Worm (Caenorhabditis elegans) whole organism, early embryonic: Measurements from ENCODE around the gene gst-23.

ENCODE experiments used
- B0310.2 ChIP-seq: sonication (generic microtip); optimal IDR thresholded peaks from 2 replicates; lab custom pipeline; 2016; ENCODE audit warnings: mild to moderate bottlenecking, missing genetic modification characterization, missing compliant biosample characterization
- F13C5.2 ChIP-seq: sonication (generic microtip); optimal IDR thresholded peaks from 2 replicates; lab custom pipeline; 2017; ENCODE audit warnings: mild to moderate bottlenecking, missing genetic modification characterization, inconsistent platforms, missing compliant biosample characterization
- aly-1 ChIP-seq: sonication (generic microtip); optimal IDR thresholded peaks from 2 replicates; lab custom pipeline; 2016; ENCODE audit warnings: missing genetic modification characterization, missing compliant biosample characterization
- ama-1 ChIP-seq: fragments of 150-350 bp; optimal IDR thresholded peaks from 2 replicates; lab custom pipeline; 2014
- ceh-13 ChIP-seq: fragments of 200-800 bp; sonication (Bioruptor generic); optimal IDR thresholded peaks from 2 replicates; lab custom pipeline; 2018; ENCODE audit warnings: mild to moderate bottlenecking, missing genetic modification characterization, missing compliant biosample characterization
- ceh-36 ChIP-seq: sonication (generic microtip); optimal IDR thresholded peaks from 2 replicates; lab custom pipeline; 2016; ENCODE audit warnings: missing genetic modification characterization, inconsistent platforms, missing compliant biosample characterization
- ets-7 ChIP-seq: sonication (generic microtip); optimal IDR thresholded peaks from 2 replicates; lab custom pipeline; 2016; ENCODE audit warnings: missing genotype, missing genetic modification characterization, missing compliant biosample characterization
- flt-1 ChIP-seq: fragments of 200-800 bp; sonication (Bioruptor generic); IDR thresholded peaks from 2 replicates; pipeline ENCODE4 v1.3.6; 2022; ENCODE audit warnings: missing genetic modification characterization, missing compliant biosample characterization
- hmbx-1 ChIP-seq: sonication (generic microtip); optimal IDR thresholded peaks from 2 replicates; lab custom pipeline; 2016; ENCODE audit warnings: mild to moderate bottlenecking, missing genetic modification characterization, missing compliant biosample characterization
- hmg-4 ChIP-seq: fragments of 200-800 bp; sonication (Bioruptor generic); optimal IDR thresholded peaks from 2 replicates; lab custom pipeline; 2018; ENCODE audit warnings: mild to moderate bottlenecking, missing genetic modification characterization, missing compliant biosample characterization
- hnd-1 ChIP-seq: sonication (generic microtip); optimal IDR thresholded peaks from 2 replicates; lab custom pipeline; 2016; ENCODE audit warnings: missing genetic modification characterization, missing compliant biosample characterization
- pes-1 ChIP-seq: fragments of 200-800 bp; sonication (Bioruptor generic); IDR thresholded peaks from 2 replicates; pipeline ENCODE4 v1.3.6; 2022; ENCODE audit warnings: missing genetic modification reagents, missing genetic modification characterization, missing compliant biosample characterization
- scrt-1 ChIP-seq: fragments of 200-800 bp; sonication (Bioruptor generic); IDR thresholded peaks from 2 replicates; pipeline ENCODE4 v1.3.6; 2022; ENCODE audit warnings: missing genetic modification characterization, missing compliant biosample characterization
- sea-1 ChIP-seq: fragments of 200-800 bp; sonication (Bioruptor generic); conservative IDR thresholded peaks from 2 replicates; pipeline ENCODE4 v1.3.6; 2022; ENCODE audit warnings: missing genetic modification characterization, missing compliant biosample characterization
- tbx-11 ChIP-seq: fragments of 200-800 bp; sonication (Bioruptor generic); IDR thresholded peaks from 2 replicates; pipeline ENCODE4 v1.3.6; 2022; ENCODE audit warnings: missing genetic modification characterization, missing compliant biosample characterization
- tbx-37 ChIP-seq: fragments of 200-800 bp; sonication (Bioruptor generic); conservative IDR thresholded peaks from 2 replicates; pipeline ENCODE4 v1.3.6; 2022; ENCODE audit warnings: missing genetic modification reagents, missing genetic modification characterization, missing compliant biosample characterization
- tra-4 ChIP-seq: sonication (generic microtip); optimal IDR thresholded peaks from 2 replicates; lab custom pipeline; 2017; ENCODE audit warnings: missing genetic modification characterization, missing compliant biosample characterization

Gene gst-23

DNA sequence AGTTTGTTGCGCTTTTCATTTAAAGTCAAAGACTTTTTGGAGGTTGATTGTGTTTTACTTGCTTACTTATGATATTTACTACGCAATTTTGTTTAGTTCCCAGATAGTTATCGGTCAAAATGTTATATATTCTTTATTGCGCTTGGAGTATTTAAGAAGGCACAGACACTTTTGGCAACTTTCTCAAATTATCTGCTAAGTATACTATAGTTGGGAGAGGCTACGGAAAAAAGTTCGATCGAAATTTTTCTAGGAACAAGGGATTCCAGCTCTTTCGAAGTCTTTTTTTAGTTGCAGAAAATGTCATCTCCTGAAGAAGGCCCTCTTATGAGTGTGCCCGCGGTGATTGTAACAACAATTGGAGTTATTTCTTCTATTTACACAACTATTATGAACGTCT lies 17.0 kb downstream of the gst-23 start, which contains the start of gene srbc-5:
Gene srbc-5, plus strand, starts transcription at position 301 of the 400 bp plus-strand sequence.
- TF ChIP-seq tbx-11 (GFP tag; lab: Robert Waterston, UW) (no peak), hnd-1 (tag; lab: Kevin White, UChicago) (no peak), sea-1 (no peak), ama-1 (no peak), pes-1 (GFP tag; lab: Robert Waterston, UW) (no peak), flt-1 (GFP tag; lab: Robert Waterston, UW) (no peak), B0310.2 (no peak), aly-1 (tag; lab: Kevin White, UChicago) (no peak), ets-7 (tag; lab: Kevin White, UChicago) (no peak), hmbx-1 (tag; lab: Kevin White, UChicago) (no peak), ceh-36 (tag; lab: Kevin White, UChicago) (no peak)

DNA sequence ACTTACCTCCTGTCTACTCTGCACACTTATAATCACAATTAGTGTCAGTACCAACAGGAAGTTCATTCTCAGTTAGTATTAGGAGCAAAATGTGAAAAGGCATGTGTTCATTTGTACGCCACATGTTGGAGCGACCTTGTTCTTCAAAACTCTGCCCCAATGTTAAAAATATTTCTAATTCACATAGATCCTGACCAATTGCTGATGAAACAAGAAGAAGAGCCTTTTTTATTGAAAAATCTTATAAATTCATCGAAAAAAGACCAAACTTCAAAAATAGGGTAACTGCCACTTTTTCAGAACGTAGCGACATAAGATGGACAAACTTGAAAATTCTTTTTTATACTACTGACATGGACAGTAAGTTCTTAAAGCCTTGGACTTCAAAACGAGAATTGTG lies 23.1 kb downstream of the gst-23 start, which contains the start of gene T28A11.17:
Gene T28A11.17, minus strand, starts transcription at position 101 of the 400 bp plus-strand sequence.
- no peak for TF ChIP-seq aly-1 (tag; lab: Kevin White, UChicago)
- TF ChIP-seq scrt-1 = no peak
- TF ChIP-seq flt-1 (GFP tag; lab: Robert Waterston, UW) = no peak
- TF ChIP-seq sea-1 = no peak
- no peak for TF ChIP-seq tbx-11 (GFP tag; lab: Robert Waterston, UW)
- no peak for TF ChIP-seq ceh-13 (GFP tag; lab: Kevin White, UChicago)
- no peak for TF ChIP-seq ama-1
- TF ChIP-seq tra-4 (tag; lab: Kevin White, UChicago) = no peak
- TF ChIP-seq ceh-36 (tag; lab: Kevin White, UChicago) = no peak

DNA sequence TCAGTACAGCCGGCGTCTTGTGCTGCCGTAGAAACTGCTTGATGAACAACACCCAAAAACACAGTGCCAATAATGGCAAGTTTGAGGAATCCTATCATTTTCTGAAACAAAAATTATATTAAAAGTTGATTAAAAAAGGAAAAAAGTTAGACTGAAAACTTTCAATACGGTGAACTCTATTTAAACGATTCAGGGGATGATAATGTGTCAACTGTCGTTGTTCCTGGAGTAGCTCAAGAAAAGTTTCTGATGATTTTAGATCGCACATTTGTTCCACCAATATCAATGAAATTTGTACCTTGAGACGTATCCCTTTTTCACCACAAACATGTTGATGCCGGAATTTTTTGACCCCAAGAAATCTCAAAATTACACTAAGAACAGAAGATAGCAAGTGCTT lies 24.9 kb downstream of the gst-23 start, which contains the start of gene T28A11.18:
Gene T28A11.18, minus strand, starts transcription at position 101 of the 400 bp plus-strand sequence.
- TF ChIP-seq ama-1 = no peak
- TF ChIP-seq hmbx-1 (tag; lab: Kevin White, UChicago) = no peak
- no peak for TF ChIP-seq tbx-11 (GFP tag; lab: Robert Waterston, UW)
- TF ChIP-seq tbx-37 (GFP tag; lab: Robert Waterston, UW) = no peak
- no peak for TF ChIP-seq ets-7 (tag; lab: Kevin White, UChicago)
- no peak for TF ChIP-seq flt-1 (GFP tag; lab: Robert Waterston, UW)
- TF ChIP-seq sea-1 = no peak
- TF ChIP-seq scrt-1 = no peak
- TF ChIP-seq B0310.2 = no peak
- TF ChIP-seq F13C5.2 = no peak
- TF ChIP-seq pes-1 (GFP tag; lab: Robert Waterston, UW) = no peak
- TF ChIP-seq aly-1 (tag; lab: Kevin White, UChicago) = no peak

DNA sequence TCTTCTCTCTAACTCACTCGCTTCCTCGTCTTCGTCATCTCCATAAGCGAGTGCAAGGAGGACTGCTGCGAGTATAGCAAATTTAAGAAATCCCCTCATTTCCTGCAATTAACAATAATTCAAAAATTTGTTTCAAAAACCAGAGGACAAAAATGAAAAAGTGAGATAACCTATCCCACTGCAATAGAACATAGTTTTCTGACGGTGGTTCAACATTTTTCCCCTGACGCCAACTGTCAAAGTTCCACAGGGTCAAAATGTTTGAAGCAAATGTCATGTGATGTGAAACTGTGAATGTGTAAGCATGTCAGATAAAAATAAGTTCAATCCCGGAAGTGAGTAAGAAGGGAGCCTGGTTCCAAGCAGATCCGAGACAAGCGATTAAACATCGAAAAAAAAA lies 26.3 kb downstream of the gst-23 start, which contains the start of gene T28A11.19:
Gene T28A11.19, minus strand, starts transcription at position 108 of the 400 bp plus-strand sequence.
- TF ChIP-seq ceh-36 (tag; lab: Kevin White, UChicago) = no peak
- no peak for TF ChIP-seq hmbx-1 (tag; lab: Kevin White, UChicago)
- no peak for TF ChIP-seq B0310.2
- TF ChIP-seq flt-1 (GFP tag; lab: Robert Waterston, UW) = no peak
- no peak for TF ChIP-seq hmg-4 (GFP tag; lab: Kevin White, UChicago)
- no peak for TF ChIP-seq scrt-1
- no peak for TF ChIP-seq aly-1 (tag; lab: Kevin White, UChicago)

DNA sequence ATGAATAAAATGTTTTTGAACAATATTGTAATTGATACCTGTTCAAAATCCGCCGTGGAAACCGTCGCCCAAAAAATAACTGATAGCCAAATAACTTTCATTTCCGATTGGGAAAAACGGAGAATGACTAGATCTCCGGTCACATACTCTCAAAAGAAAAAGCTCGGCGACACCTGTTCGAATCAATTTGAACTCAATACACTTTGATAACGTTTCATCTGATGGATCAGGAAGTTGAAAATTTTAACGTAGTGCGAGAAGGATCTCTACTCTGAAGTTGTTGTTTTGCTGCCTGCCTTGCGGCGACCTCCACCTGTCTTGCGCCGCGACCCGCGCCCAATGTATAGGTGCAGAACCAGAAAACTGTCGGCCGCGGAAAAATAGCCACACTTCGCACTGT lies 30.1 kb downstream of the gst-23 start, which contains the start of gene T28A11.20:
Gene T28A11.20, minus strand, starts transcription at position 101 of the 400 bp plus-strand sequence.
- TF ChIP-seq ama-1 (no peak), hmg-4 (GFP tag; lab: Kevin White, UChicago) (no peak), tra-4 (tag; lab: Kevin White, UChicago) (no peak)

DNA sequence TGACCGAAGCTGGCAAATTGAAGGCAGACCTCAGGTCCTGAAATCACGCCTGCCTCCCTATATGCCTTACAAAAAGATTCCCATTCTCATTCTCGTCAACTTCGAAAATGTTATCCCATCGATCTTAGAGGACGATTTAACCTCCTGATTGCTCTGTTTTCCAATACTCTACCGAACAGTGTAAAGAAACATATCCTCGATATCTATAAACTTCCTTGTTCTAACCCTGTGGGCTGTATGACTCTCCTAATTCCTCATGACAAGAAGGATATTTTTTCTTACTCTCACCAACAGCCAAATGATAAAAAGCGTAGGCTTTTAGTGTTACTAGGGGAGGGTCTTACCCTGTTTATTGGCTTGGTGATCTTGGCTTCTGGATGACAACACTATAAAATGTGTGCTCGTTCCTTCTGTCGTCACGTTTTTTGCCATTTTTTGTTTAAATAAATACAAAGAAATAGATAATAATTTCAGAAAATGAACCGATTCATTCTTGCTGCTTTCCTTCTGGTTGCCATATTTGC lies 30.6 kb downstream of the gst-23 start, which contains the start of gene T28A11.4:
Gene T28A11.4, plus strand, starts transcription at position 474 of the 524 bp plus-strand sequence.
- TF ChIP-seq scrt-1 = no peak

DNA sequence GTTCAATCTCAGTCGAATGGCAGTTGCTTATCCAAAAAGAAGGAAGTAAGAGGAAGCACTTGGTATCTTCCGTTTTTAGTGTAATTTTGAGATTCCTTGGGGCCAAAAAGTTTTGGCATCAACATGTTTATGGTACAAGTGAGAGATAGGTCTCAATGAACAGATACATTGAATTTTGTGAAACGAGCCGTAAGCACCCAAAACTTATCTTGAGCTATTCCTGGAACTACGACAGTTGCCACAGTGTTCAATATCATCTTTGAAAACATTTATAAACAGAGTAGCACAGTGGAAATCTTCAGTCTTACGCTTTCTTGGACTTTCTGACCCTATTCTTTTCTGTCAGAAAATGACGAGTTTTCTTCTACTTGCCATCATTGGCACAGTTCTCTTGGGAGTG lies 31.9 kb downstream of the gst-23 start, which contains the start of gene T28A11.3:
Gene T28A11.3, plus strand, starts transcription at position 301 of the 400 bp plus-strand sequence.
- no peak for TF ChIP-seq aly-1 (tag; lab: Kevin White, UChicago)
- TF ChIP-seq scrt-1 = no peak
- TF ChIP-seq tbx-11 (GFP tag; lab: Robert Waterston, UW) = no peak
- TF ChIP-seq ceh-36 (tag; lab: Kevin White, UChicago) = no peak
- TF ChIP-seq hmg-4 (GFP tag; lab: Kevin White, UChicago) = no peak
- TF ChIP-seq sea-1 = no peak
- TF ChIP-seq B0310.2 = no peak
- TF ChIP-seq ets-7 (tag; lab: Kevin White, UChicago) = no peak

DNA sequence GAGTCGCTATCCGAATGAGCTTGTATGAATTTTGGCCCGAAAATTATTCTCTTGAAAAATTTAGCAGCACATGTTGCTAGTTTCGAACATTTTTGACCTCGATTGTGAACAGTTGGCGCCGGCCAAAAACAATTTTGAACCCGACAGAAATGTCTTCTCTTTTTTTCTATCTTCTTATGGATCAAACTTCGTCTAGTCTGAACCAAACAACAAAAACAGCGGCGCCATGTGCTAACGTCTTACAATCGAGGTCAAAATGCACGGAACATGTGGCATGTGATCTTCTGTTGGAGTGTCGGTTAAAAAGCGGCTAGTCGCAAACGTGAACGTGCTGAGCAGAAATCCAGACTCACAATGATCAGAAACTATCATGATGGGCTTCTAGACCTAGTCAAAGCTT lies 33.1 kb downstream of the gst-23 start:
- TF ChIP-seq scrt-1 (no peak), B0310.2 (no peak), ceh-13 (GFP tag; lab: Kevin White, UChicago) (no peak), ets-7 (tag; lab: Kevin White, UChicago) (no peak)

DNA sequence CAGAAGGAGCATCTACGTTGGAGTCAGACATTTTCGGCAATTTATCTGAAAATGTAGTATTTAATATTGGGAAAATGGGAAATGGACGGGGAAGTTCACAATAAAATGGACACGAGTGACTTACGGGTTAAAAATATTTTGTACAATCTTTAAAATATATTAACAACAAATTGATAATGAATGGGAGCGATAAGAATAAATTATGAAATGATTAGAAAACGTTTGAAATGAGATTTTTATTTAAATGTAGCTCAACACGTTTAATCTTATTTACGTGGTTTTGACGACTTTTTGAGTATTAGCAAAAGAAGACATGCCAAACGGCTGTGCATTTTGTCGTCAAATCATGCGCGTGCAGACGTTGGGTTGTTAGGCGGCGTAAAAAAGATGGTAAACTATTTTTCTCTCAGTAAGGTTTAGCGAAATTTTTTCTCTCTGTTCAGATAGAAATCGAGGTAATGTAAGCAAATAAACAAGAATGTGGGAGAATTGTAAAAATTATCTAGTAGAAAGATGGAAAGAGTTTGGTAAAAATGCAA lies 35.1 kb downstream of the gst-23 start, which contains the start of gene fbxa-64:
Gene fbxa-64, minus strand, starts transcription at position 51 of the 539 bp plus-strand sequence.
- TF ChIP-seq ceh-36 (tag; lab: Kevin White, UChicago) (no peak), scrt-1 (no peak), tbx-37 (GFP tag; lab: Robert Waterston, UW) (no peak), tbx-11 (GFP tag; lab: Robert Waterston, UW) (no peak), B0310.2 (no peak), hmg-4 (GFP tag; lab: Kevin White, UChicago) (no peak), tra-4 (tag; lab: Kevin White, UChicago) (no peak), ama-1 (no peak), aly-1 (tag; lab: Kevin White, UChicago) (no peak), F13C5.2 (no peak), pes-1 (GFP tag; lab: Robert Waterston, UW) (no peak)
